Fruit fly (Drosophila melanogaster) whole organism, prepupa: ENCODE data around the gene Snmp1.

ENCODE experiments used
- CG10669 ChIP-seq: fragments of 200-800 bp; sonication (Bioruptor generic); optimal IDR thresholded peaks from 3 replicates; lab custom pipeline; 2018; ENCODE audit warnings: missing biosample characterization, mild to moderate bottlenecking, missing genetic modification characterization, moderate library complexity
- CG11762 ChIP-seq: fragments of 200-800 bp; sonication (Bioruptor generic); optimal IDR thresholded peaks from 3 replicates; lab custom pipeline; 2016; ENCODE audit warnings: missing biosample characterization, missing genetic modification characterization; ENCODE audit not compliant: insufficient read depth
- CG11902 ChIP-seq: fragments of 200-800 bp; sonication (Bioruptor generic); optimal IDR thresholded peaks from 3 replicates; lab custom pipeline; 2016; ENCODE audit warnings: missing biosample characterization, missing genetic modification characterization
- CG15336 ChIP-seq: fragments of 200-800 bp; sonication (Bioruptor generic); IDR thresholded peaks from 2 replicates; pipeline ENCODE4 v1.3.6; 2022; ENCODE audit warnings: missing biosample characterization, missing genetic modification characterization
- CG1621 ChIP-seq: fragments of 200-800 bp; sonication (Bioruptor generic); optimal IDR thresholded peaks from 3 replicates; lab custom pipeline; 2018; ENCODE audit warnings: missing biosample characterization, mild to moderate bottlenecking, missing genetic modification characterization
- CG16779 ChIP-seq: fragments of 200-800 bp; sonication (Bioruptor generic); optimal IDR thresholded peaks from 3 replicates; lab custom pipeline; 2017; ENCODE audit warnings: missing biosample characterization, mild to moderate bottlenecking, missing genetic modification characterization
- CG3032 ChIP-seq: fragments of 200-800 bp; optimal IDR thresholded peaks from 2 replicates; lab custom pipeline; 2019; ENCODE audit warnings: missing biosample characterization, mild to moderate bottlenecking, missing genetic modification characterization, moderate library complexity
- CG32006 ChIP-seq: fragments of 200-800 bp; sonication (Bioruptor generic); optimal IDR thresholded peaks from 3 replicates; lab custom pipeline; 2017; ENCODE audit warnings: missing biosample characterization, mild to moderate bottlenecking, missing genetic modification characterization
- CG3919 ChIP-seq: fragments of 200-800 bp; sonication (Bioruptor generic); optimal IDR thresholded peaks from 3 replicates; lab custom pipeline; 2016; ENCODE audit warnings: missing biosample characterization, missing genetic modification characterization
- CG4318 ChIP-seq: fragments of 200-800 bp; sonication (Bioruptor generic); optimal IDR thresholded peaks from 3 replicates; lab custom pipeline; 2017; ENCODE audit warnings: missing biosample characterization, mild to moderate bottlenecking, missing genetic modification characterization
- CG6163 ChIP-seq: fragments of 200-800 bp; sonication (Bioruptor generic); IDR thresholded peaks from 3 replicates; pipeline ENCODE4 v1.3.6; 2022; ENCODE audit warnings: missing biosample characterization, missing genetic modification characterization
- CG6276 ChIP-seq: fragments of 200-800 bp; sonication (Bioruptor generic); optimal IDR thresholded peaks from 2 replicates; lab custom pipeline; 2017; ENCODE audit warnings: missing biosample characterization, mild to moderate bottlenecking, missing genetic modification characterization
- CG6792 ChIP-seq: fragments of 200-800 bp; sonication (Bioruptor generic); optimal IDR thresholded peaks from 3 replicates; lab custom pipeline; 2016; ENCODE audit warnings: missing biosample characterization, missing genetic modification characterization
- CG6854 ChIP-seq: fragments of 200-800 bp; sonication (Bioruptor generic); optimal IDR thresholded peaks from 2 replicates; lab custom pipeline; 2017; ENCODE audit warnings: missing biosample characterization, mild to moderate bottlenecking, missing genetic modification characterization
- CG7368 ChIP-seq: fragments of 200-800 bp; sonication (Bioruptor generic); optimal IDR thresholded peaks from 3 replicates; lab custom pipeline; 2016; ENCODE audit warnings: missing biosample characterization, missing genetic modification characterization
- CG8119 ChIP-seq: fragments of 200-800 bp; sonication (Bioruptor generic); IDR thresholded peaks from 3 replicates; pipeline ENCODE4 v1.3.6; 2022; ENCODE audit warnings: missing biosample characterization, missing genetic modification characterization
- CG8632 ChIP-seq: fragments of 200-800 bp; sonication (Bioruptor generic); optimal IDR thresholded peaks from 3 replicates; lab custom pipeline; 2016; ENCODE audit warnings: missing biosample characterization, missing genetic modification characterization
- CG9139 ChIP-seq: fragments of 200-800 bp; sonication (Bioruptor generic); optimal IDR thresholded peaks from 3 replicates; lab custom pipeline; 2017; ENCODE audit warnings: missing biosample characterization, mild to moderate bottlenecking, missing genetic modification characterization
- Eip75B ChIP-seq: fragments of 200-800 bp; sonication (Bioruptor generic); optimal IDR thresholded peaks from 3 replicates; lab custom pipeline; 2016; ENCODE audit warnings: missing biosample characterization, missing genetic modification characterization
- Eip78C ChIP-seq: fragments of 200-800 bp; sonication (Bioruptor generic); peaks from one replicate; lab custom pipeline; 2016; ENCODE audit warnings: missing biosample characterization, missing genetic modification characterization
- Eip93F ChIP-seq: fragments of 200-800 bp; sonication (Bioruptor generic); optimal IDR thresholded peaks from 2 replicates; lab custom pipeline; 2016; ENCODE audit warnings: missing biosample characterization, mild to moderate bottlenecking, missing genetic modification characterization
- Ets21C ChIP-seq: fragments of 200-800 bp; sonication (Bioruptor generic); optimal IDR thresholded peaks from 3 replicates; lab custom pipeline; 2016; ENCODE audit warnings: missing biosample characterization, missing genetic modification characterization
- Ets96B ChIP-seq: fragments of 200-800 bp; optimal IDR thresholded peaks from 2 replicates; lab custom pipeline; 2019; ENCODE audit warnings: missing biosample characterization, mild to moderate bottlenecking, missing genetic modification characterization, moderate library complexity
- Gug ChIP-seq: fragments of 200-800 bp; sonication (Bioruptor generic); IDR thresholded peaks from 2 replicates; pipeline ENCODE4 v1.3.6; 2022; ENCODE audit warnings: missing biosample characterization, missing genetic modification characterization
- Hr38 ChIP-seq: sonication (Bioruptor generic); optimal IDR thresholded peaks from 2 replicates; lab custom pipeline; 2016; ENCODE audit warnings: missing biosample characterization, missing genetic modification characterization
- Hr39 ChIP-seq: fragments of 200-800 bp; sonication (Bioruptor generic); optimal IDR thresholded peaks from 2 replicates; lab custom pipeline; 2016; ENCODE audit warnings: missing biosample characterization, missing genetic modification characterization
- Hr4 ChIP-seq: fragments of 200-800 bp; sonication (Bioruptor generic); optimal IDR thresholded peaks from 3 replicates; lab custom pipeline; 2016; ENCODE audit warnings: missing biosample characterization, missing genetic modification characterization
- Met ChIP-seq: fragments of 200-800 bp; sonication (Bioruptor generic); optimal IDR thresholded peaks from 3 replicates; lab custom pipeline; 2016; ENCODE audit warnings: missing biosample characterization, missing genetic modification characterization
- acj6 ChIP-seq: fragments of 200-800 bp; sonication (Bioruptor generic); optimal IDR thresholded peaks from 3 replicates; lab custom pipeline; 2016; ENCODE audit warnings: missing biosample characterization, missing genetic modification characterization
- cyc ChIP-seq: fragments of 200-800 bp; sonication (Bioruptor generic); optimal IDR thresholded peaks from 3 replicates; lab custom pipeline; 2016; ENCODE audit warnings: missing biosample characterization, missing genetic modification characterization
- dsx ChIP-seq: fragments of 200-800 bp; optimal IDR thresholded peaks from 3 replicates; lab custom pipeline; 2019; ENCODE audit warnings: missing biosample characterization, mild to moderate bottlenecking, missing genetic modification characterization, moderate library complexity; ENCODE audit not compliant: poor library complexity, severe bottlenecking
- eg ChIP-seq: fragments of 200-800 bp; sonication (Bioruptor generic); IDR thresholded peaks from 3 replicates; pipeline ENCODE4 v1.3.6; 2022; ENCODE audit warnings: missing biosample characterization, missing genetic modification characterization
- fd59A ChIP-seq: fragments of 200-800 bp; sonication (Bioruptor generic); optimal IDR thresholded peaks from 2 replicates; lab custom pipeline; 2017; ENCODE audit warnings: missing biosample characterization, mild to moderate bottlenecking, missing genetic modification characterization, missing genetic modification reagents
- fd85E ChIP-seq: fragments of 200-800 bp; sonication (Bioruptor generic); optimal IDR thresholded peaks from 3 replicates; lab custom pipeline; 2016; ENCODE audit warnings: missing biosample characterization, missing genetic modification characterization
- fkh ChIP-seq: fragments of 200-800 bp; sonication (Bioruptor generic); optimal IDR thresholded peaks from 3 replicates; lab custom pipeline; 2017; ENCODE audit warnings: missing biosample characterization, mild to moderate bottlenecking, missing genetic modification characterization, moderate library complexity
- net ChIP-seq: fragments of 200-800 bp; sonication (Bioruptor generic); optimal IDR thresholded peaks from 3 replicates; lab custom pipeline; 2016; ENCODE audit warnings: missing biosample characterization, missing genetic modification characterization
- pdm3 ChIP-seq: fragments of 200-800 bp; sonication (Bioruptor generic); optimal IDR thresholded peaks from 3 replicates; lab custom pipeline; 2016; ENCODE audit warnings: missing biosample characterization, missing genetic modification characterization
- salr ChIP-seq, 2 experiments: fragments of 200-800 bp; sonication (Bioruptor generic); optimal IDR thresholded peaks; 3 replicates each; lab custom pipeline; 2016 to 2018; ENCODE audit warnings: missing biosample characterization in 2 of 2, missing genetic modification characterization in 2 of 2, mild to moderate bottlenecking in 1 of 2
- ss ChIP-seq, 2 experiments: fragments of 200-800 bp; sonication (Bioruptor generic); optimal IDR thresholded peaks; 2 replicates in 1 of 2; 3 replicates in 1 of 2; lab custom pipeline; 2017 to 2018; ENCODE audit warnings: mild to moderate bottlenecking in 2 of 2, missing biosample characterization in 2 of 2, missing genetic modification characterization in 2 of 2, moderate library complexity in 1 of 2
- svp ChIP-seq: fragments of 200-800 bp; sonication (Bioruptor generic); peaks from one replicate; lab custom pipeline; 2016; ENCODE audit warnings: missing biosample characterization, missing genetic modification characterization
- vri ChIP-seq: fragments of 200-800 bp; sonication (Bioruptor generic); optimal IDR thresholded peaks from 3 replicates; lab custom pipeline; 2016; ENCODE audit warnings: missing biosample characterization, mild to moderate bottlenecking, missing genetic modification characterization

Snmp1 gene

DNA sequence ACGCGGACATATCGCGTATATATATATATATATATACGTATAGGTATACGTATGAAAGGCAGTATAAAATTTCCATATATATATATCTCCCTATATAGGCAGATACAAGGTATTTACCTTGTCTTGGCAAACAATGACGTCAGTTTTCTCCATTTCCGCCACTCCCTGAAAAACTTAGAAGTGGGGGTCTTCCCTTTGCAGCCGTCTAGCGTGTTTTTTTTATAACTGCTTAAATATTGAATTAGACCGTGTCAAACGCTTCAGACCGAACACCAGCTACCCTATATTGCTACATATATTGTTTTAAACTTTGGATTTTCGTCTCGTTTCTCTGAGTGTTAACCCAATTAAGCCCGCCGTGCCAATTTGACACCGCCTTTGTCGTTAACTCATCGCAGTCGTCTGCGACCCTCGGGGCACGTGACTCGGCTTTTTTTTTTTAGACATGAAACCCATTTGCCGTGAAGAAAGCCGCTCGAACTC is 8.7 kb upstream of the Snmp1 start (continued):
- TF ChIP-seq acj6 (no peak), vri (GFP tag; lab: Kevin White, UChicago) (no peak), ss (GFP tag; optimal IDR thresholded peaks at IDR 0.05; lab: Kevin White, UChicago) (no peak), Eip78C (peak; percentile 49), Hr39 (GFP tag; lab: Kevin White, UChicago) (no peak), Ets21C (GFP tag; lab: Kevin White, UChicago) (no peak), Gug (GFP tag; lab: Robert Waterston, UW) (no peak)

DNA sequence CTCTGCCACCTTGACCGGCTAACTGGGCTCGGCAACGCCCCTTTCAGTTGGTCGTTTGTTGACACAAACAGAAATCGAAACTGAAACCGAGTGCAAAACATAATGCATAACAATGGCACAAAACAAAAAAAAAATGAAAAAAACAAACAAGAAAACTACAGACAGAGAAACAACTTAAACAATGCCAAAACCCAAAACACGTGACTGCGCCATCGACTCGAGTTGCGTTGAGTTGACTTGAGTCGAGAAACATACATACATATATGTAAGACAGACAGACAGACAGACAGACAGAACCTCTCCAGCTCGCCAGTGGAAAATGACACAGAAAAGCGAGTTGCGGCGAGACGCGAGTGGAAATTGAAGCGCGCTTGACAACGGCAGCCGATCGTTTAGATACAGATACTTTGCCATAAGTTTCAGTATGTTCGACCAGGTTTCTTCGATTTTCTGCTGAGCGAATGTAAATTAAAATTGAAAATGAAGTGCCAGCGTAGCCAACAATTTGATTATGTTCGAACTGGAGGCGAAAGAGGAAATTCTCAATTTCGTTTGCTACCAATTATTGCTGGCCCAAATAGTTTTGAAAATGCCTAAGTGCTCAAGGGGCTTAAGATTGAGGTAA is 1.6 kb upstream of the Snmp1 start:
- TF ChIP-seq Hr4 (no peak), eg (GFP tag; lab: Robert Waterston, UW) (peak; percentile 63; the same call in 2 of the 3 replicates)

DNA sequence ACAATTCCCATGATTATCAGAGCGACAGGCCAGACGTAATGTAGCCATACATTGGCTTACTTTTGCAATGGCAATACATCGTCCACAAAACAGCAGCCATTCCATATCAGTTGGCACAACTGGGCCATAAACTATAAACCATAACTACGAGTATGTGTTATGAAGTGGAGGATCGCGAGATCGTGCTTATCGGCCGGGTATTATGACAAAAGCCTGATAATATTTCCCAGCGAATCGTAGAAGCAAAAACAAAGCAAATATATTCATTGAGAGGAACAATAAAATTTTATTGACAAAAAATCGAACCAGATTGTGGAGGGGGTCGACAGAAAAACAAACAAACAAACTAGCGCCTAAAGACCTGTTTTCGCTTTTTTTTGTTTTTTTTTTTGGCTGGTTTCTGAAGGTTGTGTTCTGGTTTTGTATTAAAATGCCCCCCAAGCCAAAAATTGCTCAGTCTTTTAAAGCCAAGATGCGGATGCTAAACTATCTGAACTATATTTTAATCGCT is 4.6 kb downstream of the Snmp1 start, which contains the start of gene CG5810:
Gene CG5810 (plus strand): TSS at position 461 of the 511 bp plus-strand sequence.
- no peak for TF ChIP-seq fd85E
- no peak for TF ChIP-seq CG10669
- no peak for TF ChIP-seq CG6163 (GFP tag; lab: Robert Waterston, UW)
- TF ChIP-seq vri (GFP tag; lab: Kevin White, UChicago) = peak; percentile 77
- TF ChIP-seq CG7368 (GFP tag; lab: Kevin White, UChicago) = no peak
- TF ChIP-seq fkh = peak; percentile 59
- TF ChIP-seq CG16779 (tag; lab: Kevin White, UChicago) = no peak
- no peak for TF ChIP-seq net
- TF ChIP-seq Eip93F (GFP tag; lab: Kevin White, UChicago) = no peak

DNA sequence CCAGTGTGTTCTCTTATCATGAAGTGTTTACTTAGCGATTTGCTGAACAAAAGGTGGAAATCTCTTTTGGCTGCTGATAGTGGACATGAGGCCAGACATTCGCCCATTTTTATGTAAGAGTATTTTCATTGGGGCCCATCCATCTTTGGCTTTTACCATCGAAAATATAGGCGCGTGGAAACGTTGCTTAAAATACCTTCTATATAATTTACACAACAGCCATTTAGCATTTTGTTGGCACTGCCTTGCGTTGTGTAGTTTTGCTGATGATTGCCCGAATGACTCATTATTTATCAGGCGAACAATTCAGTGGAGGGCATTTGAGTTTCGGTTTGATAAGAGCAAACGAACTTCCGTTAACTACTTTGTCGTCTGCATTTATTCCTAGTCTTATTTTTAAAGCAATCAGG is 6.4 kb downstream of the Snmp1 start:
- TF ChIP-seq vri (GFP tag; lab: Kevin White, UChicago) (peak; percentile 42), CG8632 (peak; percentile 3), CG1621 (tag; lab: Kevin White, UChicago) (no peak), CG6854 (no peak), Ets96B (tag; lab: Kevin White, UChicago) (no peak), svp (GFP tag; lab: Kevin White, UChicago) (no peak), CG3919 (GFP tag; lab: Kevin White, UChicago) (no peak), CG6163 (GFP tag; lab: Robert Waterston, UW) (no peak), CG9139 (no peak), CG4318 (GFP tag; lab: Kevin White, UChicago) (no peak), fd85E (no peak), CG32006 (GFP tag; lab: Kevin White, UChicago) (peak; percentile 34), Hr38 (no peak), CG8119 (GFP tag; lab: Robert Waterston, UW) (0 out of 3 replicates have a peak, but pooled peaks have one; percentile 21), Eip75B (GFP tag; lab: Kevin White, UChicago) (no peak), dsx (GFP tag; lab: Kevin White, UChicago) (peak; percentile 76), CG15336 (GFP tag; lab: Robert Waterston, UW) (no peak), Ets21C (GFP tag; lab: Kevin White, UChicago) (no peak), CG16779 (tag; lab: Kevin White, UChicago) (no peak), CG11902 (GFP tag; lab: Kevin White, UChicago) (no peak), Hr4 (no peak), pdm3 (no peak), CG6276 (no peak), Hr39 (GFP tag; lab: Kevin White, UChicago) (no peak), Eip78C (peak; percentile 59), fd59A (no peak), CG7368 (GFP tag; lab: Kevin White, UChicago) (no peak), CG3032 (no peak), Eip93F (GFP tag; lab: Kevin White, UChicago) (no peak), CG10669 (no peak), salr (GFP tag; optimal IDR thresholded peaks at IDR 0.05; lab: Kevin White, UChicago) (no peak), Gug (GFP tag; lab: Robert Waterston, UW) (no peak), CG6792 (no peak), net (no peak), Met (GFP tag; lab: Kevin White, UChicago) (no peak), fkh (peak; percentile 67), cyc (no peak), CG11762 (GFP tag; lab: Kevin White, UChicago) (no peak)
- TF ChIP-seq, all 60 proteins: peak for 7
